Worm (Caenorhabditis elegans) whole organism, L4 larva: ENCODE results near the gene F08F8.10.

ENCODE experiments used
- F10B5.3 ChIP-seq: sonication (generic microtip); optimal IDR thresholded peaks from 2 replicates; lab custom pipeline; 2016; ENCODE audit warnings: mild to moderate bottlenecking, missing genetic modification characterization, missing compliant biosample characterization
- R02D3.7 ChIP-seq: fragments of 150-350 bp; sonication (generic microtip); optimal IDR thresholded peaks from 3 replicates; lab custom pipeline; 2014; ENCODE audit warnings: missing biosample characterization, missing genetic modification characterization
- T20F7.1 ChIP-seq: fragments of 200-800 bp; sonication (Bioruptor generic); optimal IDR thresholded peaks from 2 replicates; lab custom pipeline; 2018; ENCODE audit warnings: mild to moderate bottlenecking, missing genetic modification characterization, missing compliant biosample characterization
- T26A8.4 ChIP-seq: fragments of 200-800 bp; sonication (Bioruptor generic); IDR thresholded peaks from 2 replicates; pipeline ENCODE4 v1.3.6; 2022; ENCODE audit warnings: missing genetic modification characterization, missing compliant biosample characterization
- ama-1 ChIP-seq: fragments of 150-350 bp; optimal IDR thresholded peaks from 2 replicates; lab custom pipeline; 2014; ENCODE audit warnings: inconsistent platforms, mixed read lengths
- ceh-20 ChIP-seq: fragments of 200-800 bp; sonication (Bioruptor generic); IDR thresholded peaks from 2 replicates; pipeline ENCODE4 v1.3.6; 2022; ENCODE audit warnings: missing genetic modification reagents, missing genetic modification characterization, missing compliant biosample characterization
- ceh-44 ChIP-seq: fragments of 200-800 bp; sonication (Bioruptor generic); IDR thresholded peaks from 2 replicates; pipeline ENCODE4 v1.3.6; 2022; ENCODE audit warnings: missing genetic modification reagents, missing genetic modification characterization, missing compliant biosample characterization
- ces-1 ChIP-seq: fragments of 150-350 bp; sonication (generic microtip); optimal IDR thresholded peaks from 4 replicates; lab custom pipeline; 2014; ENCODE audit warnings: missing biosample characterization, missing genetic modification reagents, missing genetic modification characterization
- daf-19 ChIP-seq: fragments of 200-800 bp; sonication (Bioruptor generic); conservative IDR thresholded peaks from 2 replicates; pipeline ENCODE4 v1.3.6; 2022; ENCODE audit warnings: missing genetic modification characterization, missing compliant biosample characterization
- dmd-6 ChIP-seq: fragments of 200-800 bp; sonication (Bioruptor generic); IDR thresholded peaks from 2 replicates; pipeline ENCODE4 v1.3.6; 2022; ENCODE audit warnings: missing genetic modification reagents, missing genetic modification characterization, missing compliant biosample characterization
- duxl-1 ChIP-seq: sonication (generic microtip); optimal IDR thresholded peaks from 2 replicates; lab custom pipeline; 2016; ENCODE audit warnings: mild to moderate bottlenecking, missing genetic modification characterization, moderate library complexity, missing compliant biosample characterization; ENCODE audit not compliant: poor library complexity
- dve-1 ChIP-seq: sonication (generic microtip); optimal IDR thresholded peaks from 2 replicates; lab custom pipeline; 2017; ENCODE audit warnings: antibody characterized with exemption, mild to moderate bottlenecking, missing genetic modification characterization, missing compliant biosample characterization; ENCODE audit not compliant: insufficient read depth
- egl-27 ChIP-seq: sonication (generic microtip); optimal IDR thresholded peaks from 3 replicates; lab custom pipeline; 2017; ENCODE audit warnings: missing biosample characterization, missing genetic modification reagents, missing genetic modification characterization
- fkh-10 ChIP-seq: fragments of 150-350 bp; optimal IDR thresholded peaks from 2 replicates; lab custom pipeline; 2014; ENCODE audit warnings: missing biosample characterization, missing genetic modification reagents, missing genetic modification characterization
- gei-8 ChIP-seq: fragments of 200-800 bp; sonication (Bioruptor generic); optimal IDR thresholded peaks from 2 replicates; lab custom pipeline; 2018; ENCODE audit warnings: mild to moderate bottlenecking, missing genetic modification characterization, missing compliant biosample characterization
- hif-1 ChIP-seq, 2 experiments: sonication (generic microtip); optimal IDR thresholded peaks; 2 replicates each; lab custom pipeline; 2016 to 2017; ENCODE audit warnings: missing compliant biosample characterization in 2 of 2, missing genetic modification characterization in 2 of 2, missing genetic modification reagents in 2 of 2, missing genotype in 2 of 2, mild to moderate bottlenecking in 1 of 2
- hlh-11 ChIP-seq: fragments of 200-800 bp; sonication (Bioruptor generic); optimal IDR thresholded peaks from 2 replicates; lab custom pipeline; 2018; ENCODE audit warnings: mild to moderate bottlenecking, missing genetic modification characterization, missing compliant biosample characterization
- hlh-30 ChIP-seq: sonication (generic microtip); optimal IDR thresholded peaks from 2 replicates; lab custom pipeline; 2017; ENCODE audit warnings: antibody characterized with exemption, mild to moderate bottlenecking, missing genetic modification characterization, missing compliant biosample characterization; ENCODE audit not compliant: insufficient read depth
- hmg-1.1 ChIP-seq: fragments of 200-800 bp; sonication (Bioruptor generic); IDR thresholded peaks from 2 replicates; pipeline ENCODE4 v1.3.6; 2022; ENCODE audit warnings: missing genetic modification reagents, missing genetic modification characterization, missing compliant biosample characterization
- lim-7 ChIP-seq: fragments of 200-800 bp; sonication (Bioruptor generic); IDR thresholded peaks from 2 replicates; pipeline ENCODE4 v1.3.6; 2022; ENCODE audit warnings: missing genetic modification characterization, missing compliant biosample characterization
- lin-1 ChIP-seq: fragments of 200-800 bp; sonication (Bioruptor generic); IDR thresholded peaks from 2 replicates; pipeline ENCODE4 v1.3.6; 2022; ENCODE audit warnings: missing genetic modification reagents, missing genetic modification characterization, missing compliant biosample characterization
- lin-13 ChIP-seq: fragments of 150-350 bp; optimal IDR thresholded peaks from 2 replicates; lab custom pipeline; 2014; ENCODE audit warnings: missing biosample characterization, missing genetic modification reagents, missing genetic modification characterization
- lin-29 ChIP-seq: fragments of 200-800 bp; sonication (Bioruptor generic); IDR thresholded peaks from 2 replicates; pipeline ENCODE4 v1.3.6; 2022; ENCODE audit warnings: missing genetic modification reagents, missing genetic modification characterization, missing compliant biosample characterization
- lin-38 ChIP-seq: fragments of 200-800 bp; sonication (Bioruptor generic); IDR thresholded peaks from 2 replicates; pipeline ENCODE4 v1.3.6; 2022; ENCODE audit warnings: missing genetic modification reagents, missing genetic modification characterization, missing compliant biosample characterization
- mdt-29 ChIP-seq: fragments of 200-800 bp; sonication (Bioruptor generic); IDR thresholded peaks from 2 replicates; pipeline ENCODE4 v1.3.6; 2022; ENCODE audit warnings: missing genetic modification reagents, missing genetic modification characterization, missing compliant biosample characterization
- mes-2 ChIP-seq: sonication (generic microtip); optimal IDR thresholded peaks from 2 replicates; lab custom pipeline; 2016; ENCODE audit warnings: missing genotype, mild to moderate bottlenecking, missing genetic modification characterization, missing compliant biosample characterization; ENCODE audit not compliant: poor library complexity, severe bottlenecking
- mxl-3 ChIP-seq: fragments of 200-800 bp; sonication (Bioruptor generic); optimal IDR thresholded peaks from 2 replicates; lab custom pipeline; 2018; ENCODE audit warnings: mild to moderate bottlenecking, missing genetic modification characterization, missing compliant biosample characterization
- nhr-102 ChIP-seq: sonication (generic microtip); optimal IDR thresholded peaks from 2 replicates; lab custom pipeline; 2016; ENCODE audit warnings: mild to moderate bottlenecking, missing genetic modification characterization, moderate library complexity, missing compliant biosample characterization
- nhr-11 ChIP-seq: fragments of 150-350 bp; optimal IDR thresholded peaks from 2 replicates; lab custom pipeline; 2014; ENCODE audit warnings: missing biosample characterization, missing genetic modification characterization
- nhr-111 ChIP-seq: fragments of 200-800 bp; sonication (Bioruptor generic); optimal IDR thresholded peaks from 2 replicates; lab custom pipeline; 2018; ENCODE audit warnings: mild to moderate bottlenecking, missing genetic modification characterization, missing compliant biosample characterization
- nhr-25 ChIP-seq: sonication (generic microtip); optimal IDR thresholded peaks from 2 replicates; lab custom pipeline; 2017; ENCODE audit warnings: missing genetic modification characterization, mild to moderate bottlenecking, missing compliant biosample characterization, antibody characterized with exemption, moderate library complexity, borderline replicate concordance; ENCODE audit not compliant: insufficient read depth
- nhr-28 ChIP-seq: fragments of 150-350 bp; optimal IDR thresholded peaks from 2 replicates; lab custom pipeline; 2014; ENCODE audit warnings: missing biosample characterization, missing genetic modification characterization
- nhr-41 ChIP-seq: fragments of 200-800 bp; sonication (Bioruptor generic); IDR thresholded peaks from 2 replicates; pipeline ENCODE4 v1.3.6; 2022; ENCODE audit warnings: missing genetic modification reagents, missing genetic modification characterization, missing compliant biosample characterization
- nhr-6 ChIP-seq: fragments of 150-350 bp; optimal IDR thresholded peaks from 2 replicates; lab custom pipeline; 2014; ENCODE audit warnings: missing biosample characterization, missing genetic modification characterization
- pha-4 ChIP-seq, 2 experiments: fragments of 150-350 bp in 1 of 2; fragments of 200-800 bp in 1 of 2; sonication (Bioruptor generic) in 1 of 2; IDR thresholded peaks in 1 of 2; optimal IDR thresholded peaks in 1 of 2; 2 replicates each; pipeline versions ENCODE4 v1.3.6 to Lab custom; 2014 to 2022; ENCODE audit warnings: missing genetic modification characterization in 2 of 2, missing genetic modification reagents in 2 of 2, missing biosample characterization in 1 of 2, missing compliant biosample characterization in 1 of 2
- pqm-1 ChIP-seq: sonication (generic microtip); optimal IDR thresholded peaks from 2 replicates; lab custom pipeline; 2017; ENCODE audit warnings: missing biosample characterization, missing genetic modification characterization
- rbr-2 ChIP-seq: sonication (generic microtip); optimal IDR thresholded peaks from 2 replicates; lab custom pipeline; 2016; ENCODE audit warnings: missing genotype, missing genetic modification characterization, missing compliant biosample characterization
- sdz-12 ChIP-seq: fragments of 200-800 bp; sonication (Bioruptor generic); optimal IDR thresholded peaks from 2 replicates; lab custom pipeline; 2018; ENCODE audit warnings: mild to moderate bottlenecking, missing genetic modification characterization, missing compliant biosample characterization
- set-16 ChIP-seq: fragments of 200-800 bp; sonication (Bioruptor generic); IDR thresholded peaks from 2 replicates; pipeline ENCODE4 v1.3.6; 2022; ENCODE audit warnings: missing genetic modification reagents, missing genetic modification characterization, missing compliant biosample characterization
- snpc-4 ChIP-seq: fragments of 150-350 bp; optimal IDR thresholded peaks from 2 replicates; lab custom pipeline; 2014; ENCODE audit warnings: missing biosample characterization, missing genetic modification characterization
- tag-97 ChIP-seq: fragments of 200-800 bp; sonication (Bioruptor generic); IDR thresholded peaks from 2 replicates; pipeline ENCODE4 v1.3.6; 2022; ENCODE audit warnings: missing genetic modification characterization, missing compliant biosample characterization
- unc-62 ChIP-seq, 3 experiments: fragments of 150-350 bp in 1 of 3; sonication (generic microtip); optimal IDR thresholded peaks in 2 of 3; peaks in 1 of 3; 1 replicate in 1 of 3; 2 replicates in 2 of 3; lab custom pipeline; 2014 to 2017; ENCODE audit warnings: missing biosample characterization in 3 of 3, missing genetic modification characterization in 3 of 3, missing genetic modification reagents in 3 of 3, missing genotype in 1 of 3
- zfp-2 ChIP-seq: sonication (generic microtip); optimal IDR thresholded peaks from 2 replicates; lab custom pipeline; 2016; ENCODE audit warnings: mild to moderate bottlenecking, missing genetic modification characterization, missing compliant biosample characterization
- zfp-3 ChIP-seq: fragments of 200-800 bp; sonication (Bioruptor generic); conservative IDR thresholded peaks from 2 replicates; pipeline ENCODE4 v1.3.6; 2022; ENCODE audit warnings: missing genetic modification reagents, missing genetic modification characterization, missing compliant biosample characterization

The F08F8.10 gene

DNA sequence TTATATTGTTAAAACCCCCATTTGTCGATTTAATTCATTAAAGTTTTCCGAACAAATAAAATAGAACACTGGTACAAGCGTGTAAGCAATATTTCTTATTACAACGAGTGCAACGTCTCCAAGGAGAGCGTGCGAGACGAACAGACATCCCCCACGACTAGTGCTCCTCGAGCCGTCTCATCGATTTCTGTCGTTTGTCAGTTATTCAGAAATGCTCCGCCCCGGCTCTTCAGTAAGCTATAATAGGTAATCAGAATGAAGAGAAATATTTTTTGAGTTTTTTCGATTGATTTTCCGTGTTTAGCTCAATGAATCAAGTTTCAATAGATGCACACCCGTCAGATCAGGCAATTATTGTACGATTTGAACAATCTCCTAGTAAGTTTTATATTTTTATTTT, 18.5 kb downstream of the F08F8.10 start, which contains the start of gene kap-1 (continued):
- TF ChIP-seq hlh-11 (tag; lab: Kevin White, UChicago) (peak; percentile 11), sdz-12 (GFP tag; lab: Kevin White, UChicago) (peak; percentile 26), ces-1 (GFP tag; lab: Kevin White, UChicago) (no peak), F10B5.3 (tag; lab: Kevin White, UChicago) (no peak)

DNA sequence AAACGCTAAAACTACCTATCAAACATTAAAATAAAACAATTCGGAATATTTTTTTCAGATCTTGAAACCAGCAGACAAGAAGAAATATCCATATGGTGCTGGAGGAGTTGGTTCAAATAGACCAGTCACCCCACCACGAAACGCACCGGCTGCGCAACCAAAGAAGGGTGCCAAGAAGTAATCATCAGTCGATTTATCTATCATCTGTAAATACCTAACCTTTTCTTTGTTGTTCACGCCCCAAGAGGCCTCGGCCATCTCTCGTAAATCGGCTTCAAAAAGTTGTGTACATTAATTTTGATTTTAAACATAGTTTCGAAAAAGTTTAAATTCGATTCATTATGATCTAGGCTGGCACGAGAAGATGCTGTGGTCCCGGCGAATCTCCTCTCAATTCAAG, 19.2 kb downstream of the F08F8.10 start:
- TF ChIP-seq zfp-2 (no peak), unc-62 (GFP tag; optimal IDR thresholded peaks at IDR 0.05 in 1 of 2; lab: Kevin White, UChicago) (peak in 1 of 2 experiments; percentile 71), unc-62 (tag; optimal IDR thresholded peaks at IDR 0.05; lab: Kevin White, UChicago) (no peak), ceh-44 (0 out of 2 replicates have a peak, but pooled peaks have one; percentile 11)

DNA sequence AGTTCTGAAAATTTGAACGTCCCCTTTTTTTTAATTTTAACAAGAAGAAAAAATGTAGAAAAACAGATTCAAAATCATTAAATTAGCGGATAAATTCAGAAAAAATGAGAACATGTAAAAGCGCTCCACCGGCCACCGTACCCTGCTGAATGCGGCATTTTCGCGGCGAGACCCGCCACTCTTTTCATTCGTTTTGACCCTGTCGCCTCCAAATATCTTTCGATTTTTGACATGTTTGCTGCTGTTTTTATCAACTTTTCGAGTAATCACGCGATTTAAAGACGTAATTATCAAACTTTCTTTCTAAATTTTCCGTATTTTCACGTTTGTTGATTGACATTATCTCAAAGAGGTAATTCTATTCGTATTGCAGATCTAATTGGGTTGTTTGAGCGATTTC, 21.0 kb downstream of the F08F8.10 start, which contains the start of gene gsp-2:
Gene gsp-2 (plus strand): TSS at position 374 of the 400 bp plus-strand sequence.
- peak; percentile 68 for TF ChIP-seq mdt-29 (GFP tag; lab: Robert Waterston, UW)
- TF ChIP-seq pqm-1 (tag; lab: Kevin White, UChicago): peak; percentile 42
- no peak for TF ChIP-seq lin-29 (GFP tag; lab: Robert Waterston, UW)
- peak; percentile 7 for TF ChIP-seq ama-1 (lab: Kevin White, UChicago)
- TF ChIP-seq hif-1 (tag; optimal IDR thresholded peaks at IDR 0.05; lab: Kevin White, UChicago): peak in 1 of 2 experiments; percentile 77
- peak; percentile 73 for TF ChIP-seq nhr-6
- TF ChIP-seq nhr-41: 0 out of 2 replicates have a peak, but pooled peaks have one; percentile 35
- TF ChIP-seq dve-1: peak; percentile 85
- TF ChIP-seq nhr-111 (GFP tag; lab: Kevin White, UChicago): no peak
- no peak for TF ChIP-seq daf-19
- peak; percentile 41 for TF ChIP-seq rbr-2 (tag; lab: Kevin White, UChicago)
- no peak for TF ChIP-seq tag-97 (GFP tag; lab: Robert Waterston, UW)
- TF ChIP-seq pha-4 (GFP tag; IDR thresholded peaks at IDR 0.05; lab: Robert Waterston, UW): peak; percentile 22; the same call in 1 of the 2 replicates
- TF ChIP-seq pha-4 (tag; optimal IDR thresholded peaks at IDR 0.05; lab: Kevin White, UChicago): no peak
- peak; percentile 74 for TF ChIP-seq nhr-11 (tag; lab: Kevin White, UChicago)
- no peak for TF ChIP-seq R02D3.7 (tag; lab: Kevin White, UChicago)
- peak; percentile 18 for TF ChIP-seq nhr-25 (tag; lab: Kevin White, UChicago)
- TF ChIP-seq dmd-6: peak; percentile 83
- TF ChIP-seq T26A8.4: peak; percentile 30; the same call in 1 of the 2 replicates
- no peak for TF ChIP-seq snpc-4 (tag; lab: Kevin White, UChicago)
- TF ChIP-seq T20F7.1 (GFP tag; lab: Kevin White, UChicago): peak; percentile 43
- TF ChIP-seq nhr-102 (tag; lab: Kevin White, UChicago): peak; percentile 20
- TF ChIP-seq hlh-30 (tag; lab: Kevin White, UChicago): peak; percentile 73
- peak; percentile 66 for TF ChIP-seq hmg-1.1 (GFP tag; lab: Robert Waterston, UW)
- peak; percentile 40; the same call in 1 of the 2 replicates for TF ChIP-seq set-16
- TF ChIP-seq fkh-10 (GFP tag; lab: Kevin White, UChicago): no peak
- TF ChIP-seq zfp-3: peak; percentile 73
- TF ChIP-seq gei-8 (GFP tag; lab: Kevin White, UChicago): no peak
- peak; percentile 28 for TF ChIP-seq zfp-2
- TF ChIP-seq lin-1: peak; percentile 57; the same call in 1 of the 2 replicates
- no peak for TF ChIP-seq egl-27 (tag; lab: Kevin White, UChicago)
- TF ChIP-seq ceh-44: no peak
- TF ChIP-seq lim-7: peak; percentile 64; the same call in 1 of the 2 replicates
- no peak for TF ChIP-seq lin-13
- peak; percentile 86 for TF ChIP-seq lin-38 (GFP tag; lab: Robert Waterston, UW)
- TF ChIP-seq mxl-3: peak; percentile 55
- TF ChIP-seq unc-62 (GFP tag; optimal IDR thresholded peaks at IDR 0.05 in 1 of 2; lab: Kevin White, UChicago): peak in 1 of 2 experiments; percentile 96
- no peak for TF ChIP-seq unc-62 (tag; optimal IDR thresholded peaks at IDR 0.05; lab: Kevin White, UChicago)
- TF ChIP-seq duxl-1 (tag; lab: Kevin White, UChicago): no peak
- TF ChIP-seq ceh-20 (GFP tag; lab: Robert Waterston, UW): no peak
- TF ChIP-seq mes-2 (tag; lab: Kevin White, UChicago): peak; percentile 78
- TF ChIP-seq nhr-28 (tag; lab: Kevin White, UChicago): peak; percentile 62
